Fruit fly (Drosophila melanogaster) whole organism, prepupa: ENCODE measurements around the gene CG33267.

Experiments
- CG11902 ChIP-seq: fragments of 200-800 bp; sonication (Bioruptor generic); optimal IDR thresholded peaks from 3 replicates; lab custom pipeline; 2016; ENCODE audit warnings: missing biosample characterization, missing genetic modification characterization
- CG16779 ChIP-seq: fragments of 200-800 bp; sonication (Bioruptor generic); optimal IDR thresholded peaks from 3 replicates; lab custom pipeline; 2017; ENCODE audit warnings: missing biosample characterization, mild to moderate bottlenecking, missing genetic modification characterization
- CG3032 ChIP-seq: fragments of 200-800 bp; optimal IDR thresholded peaks from 2 replicates; lab custom pipeline; 2019; ENCODE audit warnings: missing biosample characterization, mild to moderate bottlenecking, missing genetic modification characterization, moderate library complexity
- CG6854 ChIP-seq: fragments of 200-800 bp; sonication (Bioruptor generic); optimal IDR thresholded peaks from 2 replicates; lab custom pipeline; 2017; ENCODE audit warnings: missing biosample characterization, mild to moderate bottlenecking, missing genetic modification characterization
- CG7368 ChIP-seq: fragments of 200-800 bp; sonication (Bioruptor generic); optimal IDR thresholded peaks from 3 replicates; lab custom pipeline; 2016; ENCODE audit warnings: missing biosample characterization, missing genetic modification characterization
- CG8119 ChIP-seq: fragments of 200-800 bp; sonication (Bioruptor generic); IDR thresholded peaks from 3 replicates; pipeline ENCODE4 v1.3.6; 2022; ENCODE audit warnings: missing biosample characterization, missing genetic modification characterization
- Gug ChIP-seq: fragments of 200-800 bp; sonication (Bioruptor generic); IDR thresholded peaks from 2 replicates; pipeline ENCODE4 v1.3.6; 2022; ENCODE audit warnings: missing biosample characterization, missing genetic modification characterization
- Lpt ChIP-seq: fragments of 200-800 bp; sonication (Bioruptor generic); optimal IDR thresholded peaks from 3 replicates; lab custom pipeline; 2016; ENCODE audit warnings: missing biosample characterization, missing genetic modification characterization
- cyc ChIP-seq: fragments of 200-800 bp; sonication (Bioruptor generic); optimal IDR thresholded peaks from 3 replicates; lab custom pipeline; 2016; ENCODE audit warnings: missing biosample characterization, missing genetic modification characterization
- esn ChIP-seq: fragments of 200-800 bp; sonication (Bioruptor generic); optimal IDR thresholded peaks from 2 replicates; lab custom pipeline; 2016; ENCODE audit warnings: missing biosample characterization, mild to moderate bottlenecking, missing genetic modification characterization, moderate library complexity
- lz ChIP-seq: fragments of 200-800 bp; sonication (Bioruptor generic); optimal IDR thresholded peaks from 3 replicates; lab custom pipeline; 2016; ENCODE audit warnings: missing biosample characterization, missing genetic modification characterization
- salr ChIP-seq, 2 experiments: fragments of 200-800 bp; sonication (Bioruptor generic); optimal IDR thresholded peaks; 3 replicates each; lab custom pipeline; 2016 to 2018; ENCODE audit warnings: missing biosample characterization in 2 of 2, missing genetic modification characterization in 2 of 2, mild to moderate bottlenecking in 1 of 2
- ss ChIP-seq, 2 experiments: fragments of 200-800 bp; sonication (Bioruptor generic); optimal IDR thresholded peaks; 2 replicates in 1 of 2; 3 replicates in 1 of 2; lab custom pipeline; 2017 to 2018; ENCODE audit warnings: mild to moderate bottlenecking in 2 of 2, missing biosample characterization in 2 of 2, missing genetic modification characterization in 2 of 2, moderate library complexity in 1 of 2

DNA sequence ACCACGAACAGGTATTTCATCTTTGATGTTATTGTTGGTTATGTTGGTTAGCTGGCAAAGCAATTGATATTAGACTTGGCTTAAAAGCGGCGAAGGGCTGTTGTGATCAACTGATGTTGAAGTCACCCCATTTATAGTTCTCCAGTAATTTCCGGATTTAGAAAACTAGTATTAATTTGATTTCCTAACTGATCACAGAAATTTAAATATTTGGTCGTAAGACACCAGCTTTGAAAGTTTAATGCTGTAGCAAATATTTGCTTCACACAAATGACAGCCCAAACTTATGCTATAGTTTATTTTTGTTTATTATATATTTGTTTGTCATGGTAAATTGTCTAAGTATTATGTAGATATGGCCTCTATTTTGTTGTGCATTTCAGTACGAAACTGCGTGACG, 17.8 kb downstream of the CG33267 start, which contains the start of gene CG33269:
- TF ChIP-seq ss (GFP tag; optimal IDR thresholded peaks at IDR 0.05; lab: Kevin White, UChicago) (no peak), CG7368 (no peak), CG16779 (tag; lab: Kevin White, UChicago) (no peak), CG3032 (tag; lab: Kevin White, UChicago) (no peak), cyc (GFP tag; lab: Kevin White, UChicago) (no peak), CG11902 (GFP tag; lab: Kevin White, UChicago) (no peak), esn (GFP tag; lab: Kevin White, UChicago) (no peak), Lpt (GFP tag; lab: Kevin White, UChicago) (no peak), CG6854 (GFP tag; lab: Kevin White, UChicago) (no peak), lz (GFP tag; lab: Kevin White, UChicago) (no peak), CG8119 (GFP tag; lab: Robert Waterston, UW) (no peak), salr (GFP tag; optimal IDR thresholded peaks at IDR 0.05; lab: Kevin White, UChicago) (no peak), Gug (GFP tag; lab: Robert Waterston, UW) (no peak)
